Worm (Caenorhabditis elegans) whole organism, L4 larva: ENCODE data around the gene unc-33.

Experiments used
- R02D3.7 ChIP-seq: fragments of 150-350 bp; sonication (generic microtip); optimal IDR thresholded peaks from 3 replicates; lab custom pipeline; 2014; ENCODE audit warnings: missing biosample characterization, missing genetic modification characterization
- T26A8.4 ChIP-seq: fragments of 200-800 bp; sonication (Bioruptor generic); IDR thresholded peaks from 2 replicates; pipeline ENCODE4 v1.3.6; 2022; ENCODE audit warnings: missing genetic modification characterization, missing compliant biosample characterization
- cey-2 ChIP-seq: sonication (generic microtip); optimal IDR thresholded peaks from 3 replicates; lab custom pipeline; 2017; ENCODE audit warnings: missing genetic modification characterization, mild to moderate bottlenecking, missing compliant biosample characterization, antibody characterized with exemption, borderline replicate concordance; ENCODE audit not compliant: insufficient read depth
- jun-1 ChIP-seq: fragments of 150-350 bp; optimal IDR thresholded peaks from 2 replicates; lab custom pipeline; 2014; ENCODE audit warnings: missing biosample characterization, missing genetic modification reagents, missing genetic modification characterization
- nhr-25 ChIP-seq: sonication (generic microtip); optimal IDR thresholded peaks from 2 replicates; lab custom pipeline; 2017; ENCODE audit warnings: missing genetic modification characterization, mild to moderate bottlenecking, missing compliant biosample characterization, antibody characterized with exemption, moderate library complexity, borderline replicate concordance; ENCODE audit not compliant: insufficient read depth
- nhr-42 ChIP-seq: fragments of 200-800 bp; sonication (Bioruptor generic); IDR thresholded peaks from 2 replicates; pipeline ENCODE4 v1.3.6; 2022; ENCODE audit warnings: missing genetic modification characterization, missing compliant biosample characterization
- nhr-6 ChIP-seq: fragments of 150-350 bp; optimal IDR thresholded peaks from 2 replicates; lab custom pipeline; 2014; ENCODE audit warnings: missing biosample characterization, missing genetic modification characterization
- pha-4 ChIP-seq, 2 experiments: fragments of 150-350 bp in 1 of 2; fragments of 200-800 bp in 1 of 2; sonication (Bioruptor generic) in 1 of 2; IDR thresholded peaks in 1 of 2; optimal IDR thresholded peaks in 1 of 2; 2 replicates each; pipeline versions ENCODE4 v1.3.6 to Lab custom; 2014 to 2022; ENCODE audit warnings: missing genetic modification characterization in 2 of 2, missing genetic modification reagents in 2 of 2, missing biosample characterization in 1 of 2, missing compliant biosample characterization in 1 of 2
- snpc-1.2 ChIP-seq: fragments of 200-800 bp; sonication (Bioruptor generic); IDR thresholded peaks from 2 replicates; pipeline ENCODE4 v1.3.6; 2022; ENCODE audit warnings: missing genetic modification reagents, missing genetic modification characterization, missing compliant biosample characterization
- unc-39 ChIP-seq: sonication (generic microtip); optimal IDR thresholded peaks from 2 replicates; lab custom pipeline; 2017; ENCODE audit warnings: missing biosample characterization, missing genetic modification characterization
- ztf-11 ChIP-seq: fragments of 150-350 bp; optimal IDR thresholded peaks from 2 replicates; lab custom pipeline; 2014; ENCODE audit warnings: missing biosample characterization, missing genetic modification characterization

ce11 chrIV:3557331-3557730 lies 40.6 kb downstream of the unc-33 start, which contains the start of gene osm-9:
- TF ChIP-seq R02D3.7 (no peak), nhr-42 (GFP tag; lab: Robert Waterston, UW) (no peak), ztf-11 (no peak), cey-2 (tag; lab: Kevin White, UChicago) (no peak), snpc-1.2 (GFP tag; lab: Robert Waterston, UW) (no peak), nhr-25 (tag; lab: Kevin White, UChicago) (no peak), unc-39 (tag; lab: Kevin White, UChicago) (no peak), jun-1 (tag; lab: Kevin White, UChicago) (no peak), pha-4 (GFP tag; IDR thresholded peaks at IDR 0.05; lab: Robert Waterston, UW) (no peak), pha-4 (tag; optimal IDR thresholded peaks at IDR 0.05; lab: Kevin White, UChicago) (no peak), nhr-6 (tag; lab: Kevin White, UChicago) (no peak), T26A8.4 (GFP tag; lab: Robert Waterston, UW) (no peak)
